Worm (Caenorhabditis elegans): ENCODE results near the gene mak-1.

The mak-1 gene

DNA sequence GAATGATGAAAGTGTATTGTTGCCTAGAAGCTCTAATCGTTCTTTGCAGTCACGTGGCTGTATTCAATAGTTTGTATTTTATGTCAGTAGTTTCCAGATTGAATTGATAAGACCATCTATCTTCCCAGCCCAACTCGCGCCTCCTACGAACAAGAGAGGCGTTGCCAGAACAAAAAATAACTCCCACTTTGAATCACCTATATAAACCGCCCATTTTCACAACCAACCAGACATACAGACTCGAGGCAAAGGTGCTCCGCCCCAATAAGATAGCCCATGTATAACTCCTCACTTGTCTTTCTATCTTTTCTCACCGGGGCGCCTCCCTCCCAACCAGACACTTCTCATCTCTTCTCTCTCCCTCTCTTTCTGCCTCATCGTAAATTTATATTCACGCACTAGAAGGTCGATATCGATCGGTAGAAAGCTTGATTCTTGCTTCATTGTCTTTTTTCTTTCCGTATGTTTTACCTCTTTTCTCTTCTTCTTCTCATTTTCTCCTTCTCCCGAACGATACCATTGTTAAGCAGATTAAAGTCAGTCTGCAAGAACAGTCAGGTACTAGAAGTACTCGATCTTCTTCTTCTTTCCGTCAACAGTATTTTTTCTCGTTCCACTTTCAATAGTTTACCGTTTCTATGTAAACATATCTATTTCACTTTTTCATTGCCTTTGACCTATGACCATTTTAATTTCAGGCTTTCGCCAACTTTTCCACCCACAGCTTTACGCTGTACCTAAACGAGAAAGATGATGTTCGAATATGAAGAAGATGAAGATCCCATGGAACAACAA lies at the start of gene mak-1:
mak-1 (plus strand) TSS at position 693 of the 795 bp plus-strand sequence.
- TF ChIP-seq nhr-43 (tag; optimal IDR thresholded peaks at IDR 0.05; ENCODE audit: poor library complexity, severe bottlenecking) (peak; percentile 65), nfya-1 (tag; optimal IDR thresholded peaks at IDR 0.05; ENCODE audit: insufficient read depth) (peak; percentile 76), lin-39 (tag; optimal IDR thresholded peaks at IDR 0.05) (peak; percentile 30), mml-1 (tag; optimal IDR thresholded peaks at IDR 0.05) (no peak), hmg-11 (tag; optimal IDR thresholded peaks at IDR 0.05) (no peak), elt-2 (tag; optimal IDR thresholded peaks at IDR 0.05) (peak; percentile 90), pqm-1 (tag; optimal IDR thresholded peaks at IDR 0.05) (peak; percentile 46), nhr-23 (tag; optimal IDR thresholded peaks at IDR 0.05) (peak; percentile 17), ama-1 (optimal IDR thresholded peaks at IDR 0.05) (peak; percentile 94), jun-1 (tag; optimal IDR thresholded peaks at IDR 0.05) (peak; percentile 75), unc-39 (tag; optimal IDR thresholded peaks at IDR 0.05) (no peak), nhr-25 (tag; optimal IDR thresholded peaks at IDR 0.05) (peak; percentile 55)

ce11 chrII:8695783-8696182 lies 48.1 kb upstream of the mak-1 start, which contains the start of gene C34C6.10:
TSS of gene C34C6.10 (minus strand) at chrII:8695883.
- TF ChIP-seq ztf-11 (tag; optimal IDR thresholded peaks at IDR 0.05): no peak

ce11 chrII:8698828-8699227 lies 45.0 kb upstream of the mak-1 start, which contains the start of gene chdh-1:
TSS of gene chdh-1 (minus strand) at chrII:8698928.
- no peak for TF ChIP-seq R02D3.7 (tag; optimal IDR thresholded peaks at IDR 0.05)
- TF ChIP-seq tbx-2 (tag; optimal IDR thresholded peaks at IDR 0.05): no peak
- TF ChIP-seq nhr-67 (tag; optimal IDR thresholded peaks at IDR 0.05): no peak
- TF ChIP-seq nhr-237 (tag; optimal IDR thresholded peaks at IDR 0.05): no peak

DNA sequence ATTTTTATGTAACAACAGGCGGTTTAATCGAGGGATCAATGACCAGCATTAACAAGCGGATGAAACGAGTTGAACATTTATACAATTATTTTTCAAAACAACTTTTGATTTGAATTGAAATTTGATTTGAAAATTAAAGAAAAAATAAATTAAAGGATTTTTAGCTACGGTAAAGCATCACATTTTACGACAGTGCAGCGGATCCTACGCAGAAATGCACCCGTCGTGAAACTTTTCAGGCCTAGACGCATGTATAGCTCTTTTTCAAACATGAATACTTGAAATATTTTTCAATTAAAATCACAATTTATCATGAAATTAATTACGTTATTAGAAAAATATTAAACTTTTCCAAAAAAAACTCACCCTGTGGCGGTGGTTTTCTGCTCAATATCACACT lies 42.8 kb upstream of the mak-1 start:
- TF ChIP-seq daf-12 (tag; optimal IDR thresholded peaks at IDR 0.05) (no peak), mdl-1 (tag; optimal IDR thresholded peaks at IDR 0.05) (no peak), pha-4 (tag; optimal IDR thresholded peaks at IDR 0.05) (peak; percentile 14), lin-15B (tag; optimal IDR thresholded peaks at IDR 0.05) (no peak)

DNA sequence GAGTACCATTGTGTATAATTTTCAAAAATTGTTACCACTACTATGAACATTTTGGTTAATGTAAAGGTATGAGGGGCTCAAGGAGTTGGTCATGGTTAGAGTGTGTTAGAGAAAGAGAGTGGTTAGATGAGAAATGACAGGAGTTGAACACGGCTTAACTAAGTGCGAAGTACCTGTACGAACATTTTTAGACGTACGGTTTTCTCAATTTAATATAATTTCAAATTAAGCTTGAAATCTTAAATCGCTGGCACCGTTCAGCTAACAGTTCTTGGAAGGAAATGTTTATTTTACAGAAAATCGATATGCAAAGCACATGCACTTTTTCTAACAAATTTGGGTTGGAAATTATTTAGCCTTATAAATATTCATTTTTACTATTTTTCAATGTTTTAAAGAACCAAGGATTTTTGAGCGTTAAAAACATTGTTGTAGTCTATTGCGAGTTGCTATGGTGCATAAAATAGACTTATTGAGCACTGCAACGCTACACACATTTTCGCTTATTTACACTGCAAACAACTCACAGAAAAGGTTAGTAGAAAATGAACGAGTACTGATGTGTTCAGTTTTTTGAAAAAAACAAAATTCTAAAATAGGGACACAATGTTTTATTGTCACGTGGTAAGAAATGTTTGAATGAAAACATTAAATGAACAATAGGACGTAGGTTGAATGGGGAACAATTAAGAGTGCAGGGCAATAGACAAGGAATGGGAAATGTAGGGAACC lies 42.1 kb upstream of the mak-1 start, which contains the start of gene sphk-1:
sphk-1 (minus strand) TSS at position 51 of the 732 bp plus-strand sequence.
- TF ChIP-seq pha-4 (tag; optimal IDR thresholded peaks at IDR 0.05) (peak; percentile 54), ZK546.5 (tag; optimal IDR thresholded peaks at IDR 0.05) (no peak), lin-15B (tag; optimal IDR thresholded peaks at IDR 0.05) (no peak)

DNA sequence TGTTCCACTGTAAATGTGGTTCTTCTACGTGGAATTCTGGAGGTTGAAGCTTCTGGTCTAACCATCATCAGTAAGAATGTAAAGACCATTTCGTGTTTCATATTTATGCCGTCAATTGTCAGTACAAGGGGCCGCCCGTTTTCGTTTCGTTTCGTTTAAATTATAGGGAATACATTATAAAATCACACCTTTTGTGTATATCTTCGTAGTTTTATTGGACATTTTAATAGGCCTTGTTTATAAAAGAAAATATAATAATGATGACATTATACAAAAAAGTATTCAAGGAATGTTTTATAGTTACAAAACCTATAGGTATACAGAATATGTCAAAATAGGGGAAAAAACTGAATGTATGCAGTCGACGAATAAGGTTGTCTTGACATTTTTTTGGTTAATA lies 40.1 kb upstream of the mak-1 start, which contains the start of gene ceh-7:
ceh-7 (minus strand) TSS at position 101 of the 400 bp plus-strand sequence.
- TF ChIP-seq fos-1 (tag; optimal IDR thresholded peaks at IDR 0.05) (no peak), ztf-4 (tag; optimal IDR thresholded peaks at IDR 0.05) (no peak), nhr-76 (tag; optimal IDR thresholded peaks at IDR 0.05) (no peak), lin-15B (tag; optimal IDR thresholded peaks at IDR 0.05) (no peak), nhr-43 (tag; optimal IDR thresholded peaks at IDR 0.05; ENCODE audit: poor library complexity, severe bottlenecking) (no peak), mdl-1 (tag; optimal IDR thresholded peaks at IDR 0.05) (no peak), ceh-9 (tag; optimal IDR thresholded peaks at IDR 0.05) (no peak), ZK546.5 (tag; optimal IDR thresholded peaks at IDR 0.05) (no peak), ama-1 (optimal IDR thresholded peaks at IDR 0.05) (no peak)

ce11 chrII:8704413-8704874 lies 39.4 kb upstream of the mak-1 start, which contains the start of gene prx-5:
TSS of gene prx-5 (plus strand) at chrII:8704824.
- TF ChIP-seq ztf-11 (tag; optimal IDR thresholded peaks at IDR 0.05): no peak
- no peak for TF ChIP-seq elt-1 (tag; optimal IDR thresholded peaks at IDR 0.05)
- no peak for TF ChIP-seq fos-1 (tag; optimal IDR thresholded peaks at IDR 0.05)
- peak; percentile 67 for TF ChIP-seq elt-2 (tag; optimal IDR thresholded peaks at IDR 0.05)
- TF ChIP-seq pqm-1 (tag; optimal IDR thresholded peaks at IDR 0.05): peak; percentile 50
- peak; percentile 43 for TF ChIP-seq ceh-28 (tag; optimal IDR thresholded peaks at IDR 0.05)

All from whole organism, L3 larva.